Worm (Caenorhabditis elegans) whole organism, L4 larva: ENCODE data around the gene grd-9.

Experiments used
- aly-2 ChIP-seq: sonication (generic microtip); optimal IDR thresholded peaks from 2 replicates; lab custom pipeline; 2018; ENCODE audit warnings: missing biosample characterization, missing genetic modification characterization
- ces-1 ChIP-seq: fragments of 150-350 bp; sonication (generic microtip); optimal IDR thresholded peaks from 4 replicates; lab custom pipeline; 2014; ENCODE audit warnings: missing biosample characterization, missing genetic modification reagents, missing genetic modification characterization
- fos-1 ChIP-seq: fragments of 150-350 bp; optimal IDR thresholded peaks from 2 replicates; lab custom pipeline; 2014; ENCODE audit warnings: missing biosample characterization, missing genetic modification characterization
- lin-39 ChIP-seq: fragments of 150-350 bp; optimal IDR thresholded peaks from 2 replicates; lab custom pipeline; 2014; ENCODE audit warnings: missing biosample characterization, missing genetic modification reagents, missing genetic modification characterization
- lir-3 ChIP-seq: sonication (generic microtip); optimal IDR thresholded peaks from 2 replicates; lab custom pipeline; 2016; ENCODE audit warnings: mild to moderate bottlenecking, missing genetic modification characterization, missing compliant biosample characterization
- lsy-2 ChIP-seq, 2 experiments: fragments of 150-350 bp in 1 of 2; sonication (generic microtip) in 1 of 2; optimal IDR thresholded peaks; 2 replicates each; lab custom pipeline; 2014 to 2017; ENCODE audit warnings: missing biosample characterization in 2 of 2, missing genetic modification characterization in 2 of 2
- mdl-1 ChIP-seq, 2 experiments: fragments of 150-350 bp in 1 of 2; sonication (generic microtip) in 1 of 2; optimal IDR thresholded peaks; 2 replicates each; lab custom pipeline; 2014 to 2017; ENCODE audit warnings: missing biosample characterization in 2 of 2, missing genetic modification characterization in 2 of 2
- nhr-237 ChIP-seq: sonication (generic microtip); optimal IDR thresholded peaks from 2 replicates; lab custom pipeline; 2017; ENCODE audit warnings: missing biosample characterization, missing genetic modification characterization
- nhr-25 ChIP-seq: sonication (generic microtip); optimal IDR thresholded peaks from 2 replicates; lab custom pipeline; 2017; ENCODE audit warnings: missing genetic modification characterization, mild to moderate bottlenecking, missing compliant biosample characterization, antibody characterized with exemption, moderate library complexity, borderline replicate concordance; ENCODE audit not compliant: insufficient read depth
- snpc-4 ChIP-seq: fragments of 150-350 bp; optimal IDR thresholded peaks from 2 replicates; lab custom pipeline; 2014; ENCODE audit warnings: missing biosample characterization, missing genetic modification characterization
- tag-97 ChIP-seq: fragments of 200-800 bp; sonication (Bioruptor generic); IDR thresholded peaks from 2 replicates; pipeline ENCODE4 v1.3.6; 2022; ENCODE audit warnings: missing genetic modification characterization, missing compliant biosample characterization
- unc-130 ChIP-seq: sonication (generic microtip); optimal IDR thresholded peaks from 2 replicates; lab custom pipeline; 2016; ENCODE audit warnings: missing genetic modification reagents, missing genetic modification characterization, missing compliant biosample characterization
- unc-62 ChIP-seq, 3 experiments: fragments of 150-350 bp in 1 of 3; sonication (generic microtip); optimal IDR thresholded peaks in 2 of 3; peaks in 1 of 3; 1 replicate in 1 of 3; 2 replicates in 2 of 3; lab custom pipeline; 2014 to 2017; ENCODE audit warnings: missing biosample characterization in 3 of 3, missing genetic modification characterization in 3 of 3, missing genetic modification reagents in 3 of 3, missing genotype in 1 of 3
- ztf-11 ChIP-seq: fragments of 150-350 bp; optimal IDR thresholded peaks from 2 replicates; lab custom pipeline; 2014; ENCODE audit warnings: missing biosample characterization, missing genetic modification characterization

ce11 chrV:5921761-5922160 lies 26.6 kb downstream of the grd-9 start:
- TF ChIP-seq ces-1 (GFP tag; lab: Kevin White, UChicago) (no peak), tag-97 (GFP tag; lab: Robert Waterston, UW) (no peak), unc-62 (GFP tag; optimal IDR thresholded peaks at IDR 0.05 in 1 of 2; lab: Kevin White, UChicago) (no peak), unc-62 (tag; optimal IDR thresholded peaks at IDR 0.05; lab: Kevin White, UChicago) (no peak), nhr-25 (no peak), lin-39 (tag; lab: Kevin White, UChicago) (no peak), mdl-1 (tag; optimal IDR thresholded peaks at IDR 0.05; lab: Kevin White, UChicago) (no peak), lir-3 (tag; lab: Kevin White, UChicago) (no peak), ztf-11 (no peak), unc-130 (GFP tag; lab: Kevin White, UChicago) (no peak), fos-1 (tag; lab: Kevin White, UChicago) (no peak), aly-2 (tag; lab: Kevin White, UChicago) (no peak), snpc-4 (tag; lab: Kevin White, UChicago) (no peak), lsy-2 (tag; optimal IDR thresholded peaks at IDR 0.05; lab: Kevin White, UChicago) (no peak), nhr-237 (tag; lab: Kevin White, UChicago) (no peak)
